Fruit fly (Drosophila melanogaster): ENCODE results near the gene ru.

The ru gene

DNA sequence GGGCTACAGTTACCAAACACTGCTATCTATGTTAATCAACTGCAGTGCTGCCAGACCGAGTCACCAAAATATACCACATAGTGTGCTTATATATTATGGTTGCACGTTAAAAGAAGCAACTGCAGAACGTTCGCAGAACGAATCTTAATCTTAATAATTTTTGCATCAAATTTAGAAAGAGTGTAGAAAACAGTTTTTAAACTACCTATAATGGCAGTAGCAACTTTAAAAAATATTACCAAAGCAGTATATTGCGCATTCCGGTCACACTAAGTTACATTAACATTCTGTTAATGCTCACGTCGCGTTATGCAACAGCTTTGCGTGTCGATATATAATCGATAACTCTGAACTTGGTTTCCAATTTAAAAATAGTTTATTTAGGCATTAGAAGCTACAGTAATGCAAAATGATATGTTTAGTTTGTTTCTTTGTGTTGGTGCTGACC is 28.3 kb upstream of the ru start, which contains the start of gene indra (continued):
- TF ChIP-seq abd-A (tag; optimal IDR thresholded peaks at IDR 0.05) (no peak), bigmax (GFP tag; optimal IDR thresholded peaks at IDR 0.05) (no peak), CG8290 (GFP tag; optimal IDR thresholded peaks at IDR 0.05) (peak; percentile 5), CG8290 (tag; optimal IDR thresholded peaks at IDR 0.05) (no peak), Optix (GFP tag; IDR thresholded peaks at IDR 0.05) (no peak), CG3838 (GFP tag; optimal IDR thresholded peaks at IDR 0.05) (no peak), NFAT (GFP tag; IDR thresholded peaks at IDR 0.05) (no peak), CG16779 (GFP tag; IDR thresholded peaks at IDR 0.05) (no peak), CG10462 (GFP tag; optimal IDR thresholded peaks at IDR 0.05) (peak; percentile 36), Mrtf (GFP tag; IDR thresholded peaks at IDR 0.05) (no peak), dm (GFP tag; optimal IDR thresholded peaks at IDR 0.05) (peak; percentile 93), ftz-f1 (GFP tag; optimal IDR thresholded peaks at IDR 0.05) (no peak), Dip3 (GFP tag; optimal IDR thresholded peaks at IDR 0.05) (peak; percentile 59), ewg (GFP tag; optimal IDR thresholded peaks at IDR 0.05) (peak; percentile 54), disco-r (GFP tag; optimal IDR thresholded peaks at IDR 0.05) (no peak), CG6854 (GFP tag; optimal IDR thresholded peaks at IDR 0.05) (no peak), D (optimal IDR thresholded peaks at IDR 0.05) (no peak), D (GFP tag; optimal IDR thresholded peaks at IDR 0.05) (no peak), lov (optimal IDR thresholded peaks at IDR 0.05) (no peak), lov (GFP tag; IDR thresholded peaks at IDR 0.05) (no peak), emc (GFP tag; optimal IDR thresholded peaks at IDR 0.05) (no peak), CG9817 (tag; optimal IDR thresholded peaks at IDR 0.05) (peak; percentile 59), CG13894 (tag; optimal IDR thresholded peaks at IDR 0.05) (no peak), CG10366 (GFP tag; IDR thresholded peaks at IDR 0.05) (no peak), CG11696 (GFP tag; IDR thresholded peaks at IDR 0.05) (no peak), Atf-2 (GFP tag; optimal IDR thresholded peaks at IDR 0.05) (peak; percentile 13), CG12219 (GFP tag; optimal IDR thresholded peaks at IDR 0.05) (no peak), Usf (GFP tag; optimal IDR thresholded peaks at IDR 0.05) (peak; percentile 8), cas (GFP tag; IDR thresholded peaks at IDR 0.05) (peak; percentile 56; the same call in 1 of the 2 replicates), CrebB (tag; optimal IDR thresholded peaks at IDR 0.05) (peak; percentile 10), Tbp (GFP tag; optimal IDR thresholded peaks at IDR 0.05) (peak; percentile 3), sc (optimal IDR thresholded peaks at IDR 0.05) (no peak), sc (GFP tag; optimal IDR thresholded peaks at IDR 0.05) (no peak), Eip74EF (GFP tag; optimal IDR thresholded peaks at IDR 0.05) (no peak), Ets97D (GFP tag; optimal IDR thresholded peaks at IDR 0.05) (peak; percentile 75)

DNA sequence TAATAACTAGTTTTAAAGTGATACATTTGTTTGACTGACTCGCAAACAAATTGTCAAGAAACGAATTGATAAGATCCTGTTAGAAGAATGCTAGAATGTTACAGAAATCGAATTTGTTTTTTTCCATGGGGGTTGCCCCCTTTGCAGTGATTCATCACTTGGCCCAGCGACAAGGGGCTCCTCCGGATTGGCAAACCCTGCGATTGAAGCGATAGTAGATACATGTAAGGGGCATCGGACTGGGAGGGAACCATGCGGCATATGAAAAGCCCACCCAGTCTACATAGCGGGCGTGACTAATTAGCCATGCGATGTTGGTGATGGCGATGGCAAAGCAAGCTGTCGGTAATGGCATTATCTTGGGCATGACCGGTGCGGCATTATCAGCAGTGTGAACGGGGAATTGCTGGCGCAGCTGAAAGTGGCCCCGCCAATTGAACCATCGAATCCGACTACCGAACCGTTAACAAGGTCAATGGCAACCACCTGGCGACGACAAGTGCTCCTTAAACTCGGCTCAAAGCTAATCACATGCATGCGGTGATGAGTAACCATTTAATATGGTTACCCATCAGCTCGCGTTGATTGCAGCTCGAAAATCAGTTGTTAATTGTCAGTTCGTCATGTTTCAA is 23.4 kb upstream of the ru start:
- TF ChIP-seq grn (GFP tag; optimal IDR thresholded peaks at IDR 0.05) (peak; percentile 44), CG10543 (GFP tag; optimal IDR thresholded peaks at IDR 0.05) (peak; percentile 44), exex (tag; optimal IDR thresholded peaks at IDR 0.05) (peak; percentile 42), Ets65A (GFP tag) (peak; percentile 76), amos (GFP tag; IDR thresholded peaks at IDR 0.05; ENCODE audit: partially characterized antibody) (peak; percentile 9; the same call in 1 of the 2 replicates), Doc3 (GFP tag; IDR thresholded peaks at IDR 0.05; ENCODE audit: partially characterized antibody) (0 out of 3 replicates have a peak, but pooled peaks have one; percentile 15), Med (GFP tag) (peak; percentile 70), gcm (GFP tag; optimal IDR thresholded peaks at IDR 0.05) (peak; percentile 68), crol (GFP tag; IDR thresholded peaks at IDR 0.05) (0 out of 2 replicates have a peak, but pooled peaks have one; percentile 19), Atf6 (GFP tag; IDR thresholded peaks at IDR 0.05) (0 out of 2 replicates have a peak, but pooled peaks have one; percentile 9), Scr (GFP tag; IDR thresholded peaks at IDR 0.05; ENCODE audit: partially characterized antibody) (peak; percentile 17; the same call in 1 of the 2 replicates), jumu (GFP tag; optimal IDR thresholded peaks at IDR 0.05) (no peak), sug (tag; optimal IDR thresholded peaks at IDR 0.05) (peak; percentile 51), CG13624 (GFP tag; optimal IDR thresholded peaks at IDR 0.05) (no peak), CG6254 (GFP tag; optimal IDR thresholded peaks at IDR 0.05) (no peak), CG6175 (GFP tag; IDR thresholded peaks at IDR 0.05) (0 out of 3 replicates have a peak, but pooled peaks have one; percentile 14), grau (tag; optimal IDR thresholded peaks at IDR 0.05) (no peak)

Data from whole organism, embryonic.